Fruit fly (Drosophila melanogaster) whole organism, embryonic: Measurements from ENCODE around the gene Mct1.

Source experiments
- Asciz ChIP-seq: fragments of 200-800 bp; sonication (Bioruptor generic); optimal IDR thresholded peaks from 2 replicates; lab custom pipeline; 2017; ENCODE audit warnings: missing biosample characterization, mild to moderate bottlenecking, missing genetic modification characterization, missing genetic modification reagents
- B-H1 ChIP-seq: fragments of 200-800 bp; sonication (Bioruptor generic); IDR thresholded peaks from 3 replicates; pipeline ENCODE4 v1.3.6; 2022; ENCODE audit warnings: missing biosample characterization, missing genetic modification characterization
- CG10543 ChIP-seq: fragments of 200-800 bp; sonication (Bioruptor generic); optimal IDR thresholded peaks from 3 replicates; lab custom pipeline; 2017; ENCODE audit warnings: missing biosample characterization, mild to moderate bottlenecking, missing genetic modification characterization, moderate library complexity
- CG15011 ChIP-seq: fragments of 200-800 bp; sonication (Bioruptor generic); optimal IDR thresholded peaks from 3 replicates; lab custom pipeline; 2018; ENCODE audit warnings: missing biosample characterization, mild to moderate bottlenecking, missing genetic modification characterization
- CG16779 ChIP-seq: fragments of 200-800 bp; sonication (Bioruptor generic); IDR thresholded peaks from 2 replicates; pipeline ENCODE4 v1.3.6; 2022; ENCODE audit warnings: missing biosample characterization, missing genetic modification characterization
- CG16813 ChIP-seq: fragments of 200-800 bp; sonication (Bioruptor generic); IDR thresholded peaks from 3 replicates; pipeline ENCODE4 v1.3.6; 2022; ENCODE audit warnings: missing biosample characterization, missing genetic modification characterization; ENCODE audit not compliant: partially characterized antibody
- CG18764 ChIP-seq: fragments of 200-800 bp; sonication (Bioruptor generic); optimal IDR thresholded peaks from 3 replicates; lab custom pipeline; 2016; ENCODE audit warnings: missing biosample characterization, missing genetic modification characterization
- CG30020 ChIP-seq: fragments of 200-800 bp; optimal IDR thresholded peaks from 2 replicates; lab custom pipeline; 2019; ENCODE audit warnings: missing biosample characterization, mild to moderate bottlenecking, missing genetic modification characterization, moderate library complexity
- CG3726 ChIP-seq: fragments of 200-800 bp; sonication (Bioruptor generic); IDR thresholded peaks from 3 replicates; pipeline ENCODE4, ENCODE4 v1.3.6; 2022; ENCODE audit warnings: missing biosample characterization, missing genetic modification characterization
- CG4617 ChIP-seq: fragments of 200-800 bp; sonication (Bioruptor generic); optimal IDR thresholded peaks from 3 replicates; lab custom pipeline; 2016; ENCODE audit warnings: missing biosample characterization, missing genetic modification characterization, borderline replicate concordance
- CG4854 ChIP-seq: fragments of 200-800 bp; sonication (Bioruptor generic); optimal IDR thresholded peaks from 2 replicates; lab custom pipeline; 2016; ENCODE audit warnings: missing biosample characterization, missing genetic modification characterization, inconsistent platforms
- CG6689 ChIP-seq: fragments of 200-800 bp; sonication (Bioruptor generic); IDR thresholded peaks from 2 replicates; pipeline ENCODE4 v1.3.6; 2022; ENCODE audit warnings: missing biosample characterization, missing genetic modification characterization
- CG6791 ChIP-seq: fragments of 200-800 bp; sonication (Bioruptor generic); IDR thresholded peaks from 3 replicates; pipeline ENCODE4 v1.3.6; 2022; ENCODE audit warnings: missing biosample characterization, missing genetic modification characterization; ENCODE audit not compliant: partially characterized antibody
- CG8290 ChIP-seq, 3 experiments: fragments of 200-800 bp; sonication (Bioruptor generic); optimal IDR thresholded peaks; 2 replicates each; lab custom pipeline; 2016 to 2019; ENCODE audit warnings: missing biosample characterization in 3 of 3, missing genetic modification characterization in 3 of 3, mild to moderate bottlenecking in 2 of 3, moderate library complexity in 1 of 3
- CG9797 ChIP-seq: fragments of 200-800 bp; sonication (Bioruptor generic); optimal IDR thresholded peaks from 3 replicates; lab custom pipeline; 2018; ENCODE audit warnings: missing biosample characterization, mild to moderate bottlenecking, missing genetic modification characterization
- Chrac-16 ChIP-seq: fragments of 200-800 bp; sonication (Bioruptor generic); optimal IDR thresholded peaks from 3 replicates; lab custom pipeline; 2016; ENCODE audit warnings: missing biosample characterization, missing genetic modification characterization
- D ChIP-seq, 2 experiments: fragments of 200-800 bp in 1 of 2; fragments of >200 bp in 1 of 2; sonication (Bioruptor generic) in 1 of 2; optimal IDR thresholded peaks; 2 replicates in 1 of 2; 3 replicates in 1 of 2; lab custom pipeline; 2017; ENCODE audit warnings: mild to moderate bottlenecking in 1 of 2, missing biosample characterization in 1 of 2, missing genetic modification characterization in 1 of 2, missing genetic modification reagents in 1 of 2
- Hr3 ChIP-seq: fragments of 200-800 bp; sonication (Bioruptor generic); optimal IDR thresholded peaks from 3 replicates; lab custom pipeline; 2016; ENCODE audit warnings: missing biosample characterization, missing genetic modification characterization
- Hr51 ChIP-seq, 2 experiments: fragments of 200-800 bp; sonication (Bioruptor generic); optimal IDR thresholded peaks; 2 replicates in 1 of 2; 3 replicates in 1 of 2; lab custom pipeline; 2016 to 2018; ENCODE audit warnings: missing biosample characterization in 2 of 2, missing genetic modification characterization in 2 of 2, mild to moderate bottlenecking in 1 of 2, moderate library complexity in 1 of 2
- Jarid2 ChIP-seq: fragments of 200-800 bp; sonication (Bioruptor generic); optimal IDR thresholded peaks from 3 replicates; lab custom pipeline; 2017; ENCODE audit warnings: mild to moderate bottlenecking, missing biosample characterization, missing genetic modification reagents, missing genetic modification characterization
- MESR4 ChIP-seq: fragments of 200-800 bp; sonication (Bioruptor generic); optimal IDR thresholded peaks from 2 replicates; lab custom pipeline; 2018; ENCODE audit warnings: missing biosample characterization, mild to moderate bottlenecking, missing genetic modification characterization, moderate library complexity
- Mad ChIP-seq: fragments of 200-800 bp; sonication (Bioruptor generic); optimal IDR thresholded peaks from 2 replicates; lab custom pipeline; 2016; ENCODE audit warnings: missing biosample characterization, missing genetic modification characterization
- Max ChIP-seq: fragments of 200-800 bp; sonication (Bioruptor generic); optimal IDR thresholded peaks from 2 replicates; lab custom pipeline; 2016; ENCODE audit warnings: missing biosample characterization, mild to moderate bottlenecking, missing genetic modification characterization
- Myb ChIP-seq: fragments of 200-800 bp; sonication (Bioruptor generic); optimal IDR thresholded peaks from 2 replicates; lab custom pipeline; 2016; ENCODE audit warnings: missing biosample characterization, missing genetic modification characterization
- Neu2 ChIP-seq: fragments of 200-800 bp; sonication (Bioruptor generic); optimal IDR thresholded peaks from 3 replicates; lab custom pipeline; 2016; ENCODE audit warnings: missing biosample characterization, missing genetic modification characterization, borderline replicate concordance
- Nf-YB ChIP-seq: fragments of 200-800 bp; sonication (Bioruptor generic); optimal IDR thresholded peaks from 3 replicates; lab custom pipeline; 2019; ENCODE audit warnings: missing biosample characterization, mild to moderate bottlenecking, missing genetic modification characterization, moderate library complexity
- Ssrp ChIP-seq: fragments of 200-800 bp; sonication (Bioruptor generic); optimal IDR thresholded peaks from 2 replicates; lab custom pipeline; 2018; ENCODE audit warnings: missing biosample characterization, mild to moderate bottlenecking, missing genetic modification characterization, moderate library complexity
- Xbp1 ChIP-seq: fragments of 200-800 bp; sonication (Bioruptor generic); optimal IDR thresholded peaks from 3 replicates; lab custom pipeline; 2016; ENCODE audit warnings: missing biosample characterization, mild to moderate bottlenecking, missing genetic modification characterization
- al ChIP-seq: fragments of 200-800 bp; sonication (Bioruptor generic); IDR thresholded peaks from 2 replicates; pipeline ENCODE4 v1.3.6; 2022; ENCODE audit warnings: missing biosample characterization, missing genetic modification characterization
- amos ChIP-seq: fragments of 200-800 bp; sonication (Bioruptor generic); IDR thresholded peaks from 2 replicates; pipeline ENCODE4 v1.3.6; 2022; ENCODE audit warnings: missing biosample characterization, missing genetic modification characterization; ENCODE audit not compliant: partially characterized antibody
- ara ChIP-seq: fragments of 200-800 bp; sonication (Bioruptor generic); IDR thresholded peaks from 2 replicates; pipeline ENCODE4 v1.3.6; 2022; ENCODE audit warnings: missing biosample characterization, missing genetic modification characterization
- croc ChIP-seq: fragments of 200-800 bp; sonication (Bioruptor generic); conservative IDR thresholded peaks from 3 replicates; pipeline ENCODE4 v1.3.6; 2022; ENCODE audit warnings: missing biosample characterization, missing genetic modification characterization
- eve ChIP-seq, 2 experiments: fragments of >200 bp; optimal IDR thresholded peaks; 2 replicates each; lab custom pipeline; 2017; ENCODE audit warnings: missing biosample characterization in 2 of 2, missing genetic modification characterization in 2 of 2
- gfzf ChIP-seq: fragments of 200-800 bp; sonication (Bioruptor generic); optimal IDR thresholded peaks from 2 replicates; lab custom pipeline; 2016; ENCODE audit warnings: missing biosample characterization, mild to moderate bottlenecking, missing genetic modification characterization, moderate library complexity
- gsb-n ChIP-seq: fragments of 200-800 bp; sonication (Bioruptor generic); optimal IDR thresholded peaks from 3 replicates; lab custom pipeline; 2018; ENCODE audit warnings: missing biosample characterization, mild to moderate bottlenecking, missing genetic modification characterization
- hbn ChIP-seq: fragments of 200-800 bp; sonication (Bioruptor generic); IDR thresholded peaks from 2 replicates; pipeline ENCODE4 v1.3.6; 2022; ENCODE audit warnings: missing biosample characterization, missing genetic modification characterization; ENCODE audit not compliant: partially characterized antibody
- klu ChIP-seq: fragments of 200-800 bp; sonication (Bioruptor generic); IDR thresholded peaks from 2 replicates; pipeline ENCODE4 v1.3.6; 2022; ENCODE audit warnings: missing biosample characterization, missing genetic modification characterization
- lmd ChIP-seq: fragments of 200-800 bp; sonication (Bioruptor generic); IDR thresholded peaks from 2 replicates; pipeline ENCODE4 v1.3.6; 2022; ENCODE audit warnings: missing biosample characterization, missing genetic modification characterization
- nerfin-2 ChIP-seq: fragments of 200-800 bp; sonication (Bioruptor generic); IDR thresholded peaks from 2 replicates; pipeline ENCODE4 v1.3.6; 2022; ENCODE audit warnings: missing biosample characterization, missing genetic modification characterization; ENCODE audit not compliant: partially characterized antibody
- psq ChIP-seq: fragments of 200-800 bp; sonication (Bioruptor generic); optimal IDR thresholded peaks from 2 replicates; lab custom pipeline; 2017; ENCODE audit warnings: missing biosample characterization, missing genetic modification characterization
- repo ChIP-seq: fragments of 200-800 bp; sonication (Bioruptor generic); optimal IDR thresholded peaks from 2 replicates; lab custom pipeline; 2016; ENCODE audit warnings: missing biosample characterization, missing genetic modification characterization
- sd ChIP-seq: fragments of 200-800 bp; sonication (Bioruptor generic); optimal IDR thresholded peaks from 3 replicates; lab custom pipeline; 2018; ENCODE audit warnings: missing biosample characterization, mild to moderate bottlenecking, missing genetic modification characterization, moderate library complexity
- sens ChIP-seq: fragments of 200-800 bp; sonication (Bioruptor generic); peaks from one replicate; lab custom pipeline; 2016; ENCODE audit warnings: missing biosample characterization, missing genetic modification characterization
- seq ChIP-seq: fragments of 200-800 bp; sonication (Bioruptor generic); IDR thresholded peaks from 2 replicates; pipeline ENCODE4 v1.3.6; 2022; ENCODE audit warnings: missing biosample characterization, missing genetic modification characterization
- tna ChIP-seq: fragments of 200-800 bp; sonication (Bioruptor generic); IDR thresholded peaks from 2 replicates; pipeline ENCODE4 v1.3.6; 2022; ENCODE audit warnings: missing biosample characterization, missing genetic modification characterization; ENCODE audit not compliant: partially characterized antibody
- trh ChIP-seq: fragments of 200-800 bp; sonication (Bioruptor generic); optimal IDR thresholded peaks from 2 replicates; lab custom pipeline; 2016; ENCODE audit warnings: missing biosample characterization, missing genetic modification characterization
- vnd ChIP-seq: fragments of 200-800 bp; sonication (Bioruptor generic); IDR thresholded peaks from 3 replicates; pipeline ENCODE4 v1.3.6; 2022; ENCODE audit warnings: missing biosample characterization, missing genetic modification characterization; ENCODE audit not compliant: partially characterized antibody
- wor ChIP-seq: fragments of 200-800 bp; sonication (Bioruptor generic); IDR thresholded peaks from 2 replicates; pipeline ENCODE4 v1.3.6; 2022; ENCODE audit warnings: missing biosample characterization, missing genetic modification characterization
- zen ChIP-seq: fragments of 200-800 bp; sonication (Bioruptor generic); optimal IDR thresholded peaks from 3 replicates; lab custom pipeline; 2018; ENCODE audit warnings: missing biosample characterization, mild to moderate bottlenecking, missing genetic modification characterization, moderate library complexity
- zfh1 ChIP-seq: fragments of 200-800 bp; sonication (Bioruptor generic); IDR thresholded peaks from 3 replicates; pipeline ENCODE4 v1.3.6; 2022; ENCODE audit warnings: missing biosample characterization, missing genetic modification characterization

Gene Mct1

dm6 chrX:2184563-2184962 is 4.4 kb upstream of the Mct1 start, which contains the start of the genes Nmd3 and CG17776 (continued):
- TF ChIP-seq CG8290 (GFP tag; optimal IDR thresholded peaks at IDR 0.05; lab: Kevin White, UChicago): no peak
- TF ChIP-seq CG8290 (tag; optimal IDR thresholded peaks at IDR 0.05; lab: Kevin White, UChicago): no peak
- no peak for TF ChIP-seq seq (GFP tag; lab: Robert Waterston, UW)
- no peak for TF ChIP-seq repo
- TF ChIP-seq amos (GFP tag; lab: Robert Waterston, UW): peak; percentile 47; the same call in 1 of the 2 replicates
- TF ChIP-seq D (optimal IDR thresholded peaks at IDR 0.05; lab: Kevin White, UChicago): no peak
- no peak for TF ChIP-seq D (GFP tag; optimal IDR thresholded peaks at IDR 0.05; lab: Kevin White, UChicago)
- TF ChIP-seq B-H1: no peak
- TF ChIP-seq Jarid2 (GFP tag; lab: Kevin White, UChicago): no peak
- peak; percentile 63 for TF ChIP-seq hbn (GFP tag; lab: Robert Waterston, UW)
- no peak for TF ChIP-seq Nf-YB (GFP tag; lab: Kevin White, UChicago)
- TF ChIP-seq nerfin-2 (GFP tag; lab: Robert Waterston, UW): peak; percentile 82
- TF ChIP-seq gfzf (GFP tag; lab: Kevin White, UChicago): peak; percentile 6
- no peak for TF ChIP-seq klu (GFP tag; lab: Robert Waterston, UW)
- peak; percentile 60; the same call in 2 of the 3 replicates for TF ChIP-seq CG6791
- no peak for TF ChIP-seq CG6689 (GFP tag; lab: Robert Waterston, UW)
- TF ChIP-seq Hr51 (GFP tag; optimal IDR thresholded peaks at IDR 0.05; lab: Kevin White, UChicago): no peak
- no peak for TF ChIP-seq ara (GFP tag; lab: Robert Waterston, UW)
- no peak for TF ChIP-seq wor (GFP tag; lab: Robert Waterston, UW)
- TF ChIP-seq vnd (GFP tag; lab: Robert Waterston, UW): peak; percentile 83
- no peak for TF ChIP-seq Mad (GFP tag; lab: Kevin White, UChicago)
- no peak for TF ChIP-seq eve (GFP tag; optimal IDR thresholded peaks at IDR 0.05; lab: Kevin White, UChicago)
- no peak for TF ChIP-seq CG10543 (GFP tag; lab: Kevin White, UChicago)
- peak; percentile 26 for TF ChIP-seq CG4617 (GFP tag; lab: Kevin White, UChicago)
- no peak for TF ChIP-seq croc (GFP tag; lab: Robert Waterston, UW)
- no peak for TF ChIP-seq trh (GFP tag; lab: Kevin White, UChicago)
- TF ChIP-seq CG15011 (GFP tag; lab: Kevin White, UChicago): no peak
- TF ChIP-seq psq (GFP tag; lab: Kevin White, UChicago): no peak
- no peak for TF ChIP-seq zen
- peak; percentile 70 for TF ChIP-seq tna (GFP tag; lab: Robert Waterston, UW)
- peak; percentile 8 for TF ChIP-seq CG30020 (tag; lab: Kevin White, UChicago)
- TF ChIP-seq lmd (GFP tag; lab: Robert Waterston, UW): no peak
- no peak for TF ChIP-seq CG4854 (GFP tag; lab: Kevin White, UChicago)
- no peak for TF ChIP-seq Asciz (GFP tag; lab: Kevin White, UChicago)
- peak; percentile 50 for TF ChIP-seq sens (GFP tag; lab: Kevin White, UChicago)
- no peak for TF ChIP-seq MESR4 (GFP tag; lab: Kevin White, UChicago)
- TF ChIP-seq Max (GFP tag; lab: Kevin White, UChicago): peak; percentile 90
- no peak for TF ChIP-seq Hr3 (GFP tag; lab: Kevin White, UChicago)
- peak; percentile 4 for TF ChIP-seq CG9797 (GFP tag; lab: Kevin White, UChicago)
- no peak for TF ChIP-seq al (GFP tag; lab: Robert Waterston, UW)
- TF ChIP-seq sd (tag; lab: Kevin White, UChicago): no peak
- TF ChIP-seq Ssrp (tag; lab: Kevin White, UChicago): no peak
- TF ChIP-seq Myb (GFP tag; lab: Kevin White, UChicago): peak; percentile 15
- TF ChIP-seq CG3726 (GFP tag; lab: Robert Waterston, UW): no peak
- no peak for TF ChIP-seq CG18764
- TF ChIP-seq zfh1 (GFP tag; lab: Robert Waterston, UW): no peak
- no peak for TF ChIP-seq Xbp1
- TF ChIP-seq Chrac-16 (GFP tag; lab: Kevin White, UChicago): no peak
- TF ChIP-seq CG16779 (GFP tag; lab: Robert Waterston, UW): no peak
- no peak for TF ChIP-seq Neu2 (GFP tag; lab: Kevin White, UChicago)
- TF ChIP-seq gsb-n (tag; lab: Kevin White, UChicago): no peak
- TF ChIP-seq CG16813 (GFP tag; lab: Robert Waterston, UW): peak; percentile 74
